Fruit fly (Drosophila melanogaster): Measurements from ENCODE around the gene COX7A.

Gene COX7A

DNA sequence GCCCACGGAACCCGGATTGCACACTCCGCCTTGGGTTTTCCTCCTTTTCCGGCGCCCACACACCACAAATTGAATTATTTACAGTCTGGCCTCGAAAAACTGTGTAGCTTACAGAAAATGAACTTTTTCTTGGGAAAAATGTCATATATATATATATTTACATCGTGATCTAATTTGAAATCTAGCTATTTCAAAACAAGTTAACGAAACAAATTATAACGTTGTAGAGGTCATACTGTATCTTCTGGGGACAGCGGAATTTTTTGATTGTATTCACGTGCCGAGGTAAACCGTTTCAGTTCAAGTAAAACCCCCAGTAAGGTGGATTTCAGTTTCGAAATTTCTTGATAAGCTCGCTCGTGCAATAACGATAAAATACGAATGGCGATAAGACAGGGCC lies 13.6 kb upstream of the COX7A start (continued):
- TF ChIP-seq CG8359 (GFP tag; optimal IDR thresholded peaks at IDR 0.05; ENCODE audit: borderline replicate concordance) (no peak), croc (GFP tag; conservative IDR thresholded peaks at IDR 0.05) (no peak), ara (GFP tag; IDR thresholded peaks at IDR 0.05) (peak; percentile 23; the same call in 1 of the 2 replicates), knrl (GFP tag; IDR thresholded peaks at IDR 0.05; ENCODE audit: partially characterized antibody) (no peak), CG4328 (GFP tag; optimal IDR thresholded peaks at IDR 0.05) (no peak), CG6854 (GFP tag; optimal IDR thresholded peaks at IDR 0.05) (no peak), Poxn (GFP tag; IDR thresholded peaks at IDR 0.05) (0 out of 2 replicates have a peak, but pooled peaks have one; percentile 14), hb (GFP tag; IDR thresholded peaks at IDR 0.05; ENCODE audit: partially characterized antibody) (no peak), insv (GFP tag; optimal IDR thresholded peaks at IDR 0.05) (no peak), tll (GFP tag; optimal IDR thresholded peaks at IDR 0.05) (no peak), CG2120 (GFP tag; optimal IDR thresholded peaks at IDR 0.05) (peak; percentile 63), CHES-1-like (GFP tag; optimal IDR thresholded peaks at IDR 0.05) (no peak), tx (GFP tag; optimal IDR thresholded peaks at IDR 0.05) (no peak), CG12391 (tag; optimal IDR thresholded peaks at IDR 0.05) (peak; percentile 39), tgo (GFP tag; IDR thresholded peaks at IDR 0.05) (peak; percentile 73; the same call in 2 of the 3 replicates), CG13775 (GFP tag; optimal IDR thresholded peaks at IDR 0.05) (no peak), zfh1 (GFP tag; IDR thresholded peaks at IDR 0.05) (no peak; the same call in 2 of the 3 replicates), CG10147 (GFP tag; optimal IDR thresholded peaks at IDR 0.05) (peak; percentile 6), CG13287 (GFP tag; IDR thresholded peaks at IDR 0.05; ENCODE audit: partially characterized antibody) (no peak), Atf6 (GFP tag; IDR thresholded peaks at IDR 0.05) (peak; percentile 19; the same call in 1 of the 2 replicates), CG9215 (GFP tag; IDR thresholded peaks at IDR 0.05) (peak; percentile 21; the same call in 1 of the 2 replicates), CG3995 (GFP tag; optimal IDR thresholded peaks at IDR 0.05) (no peak), sr (GFP tag; IDR thresholded peaks at IDR 0.05) (peak; percentile 85), Bdp1 (GFP tag; optimal IDR thresholded peaks at IDR 0.05) (no peak), HLH54F (GFP tag; optimal IDR thresholded peaks at IDR 0.05) (peak; percentile 2), btn (GFP tag; optimal IDR thresholded peaks at IDR 0.05) (no peak), sisA (GFP tag; IDR thresholded peaks at IDR 0.05) (peak; percentile 68), Dad (GFP tag; optimal IDR thresholded peaks at IDR 0.05) (no peak), crc (GFP tag; optimal IDR thresholded peaks at IDR 0.05) (no peak), sens (GFP tag) (peak; percentile 85), inv (GFP tag; IDR thresholded peaks at IDR 0.05; ENCODE audit: partially characterized antibody) (no peak), CG8924 (tag; optimal IDR thresholded peaks at IDR 0.05) (peak; percentile 14), CG1832 (GFP tag; optimal IDR thresholded peaks at IDR 0.05) (no peak), Dll (GFP tag; IDR thresholded peaks at IDR 0.05; ENCODE audit: partially characterized antibody) (no peak), amos (GFP tag; IDR thresholded peaks at IDR 0.05; ENCODE audit: partially characterized antibody) (no peak), fru (optimal IDR thresholded peaks at IDR 0.05) (no peak), Deaf1 (tag; optimal IDR thresholded peaks at IDR 0.05) (no peak), CG10321 (GFP tag; IDR thresholded peaks at IDR 0.05) (peak; percentile 25; the same call in 1 of the 2 replicates), CG32767 (GFP tag; IDR thresholded peaks at IDR 0.05) (0 out of 2 replicates have a peak, but pooled peaks have one; percentile 28), CG32532 (GFP tag; IDR thresholded peaks at IDR 0.05) (peak; percentile 73), NFAT (GFP tag; IDR thresholded peaks at IDR 0.05) (peak; percentile 53), Atf3 (GFP tag; optimal IDR thresholded peaks at IDR 0.05) (no peak), tio (GFP tag; optimal IDR thresholded peaks at IDR 0.05) (no peak), Lpt (GFP tag; optimal IDR thresholded peaks at IDR 0.05) (no peak), jumu (GFP tag; optimal IDR thresholded peaks at IDR 0.05) (no peak), CG1603 (tag; optimal IDR thresholded peaks at IDR 0.05) (peak; percentile 49), ato (GFP tag; IDR thresholded peaks at IDR 0.05; ENCODE audit: partially characterized antibody) (no peak), gfzf (GFP tag; optimal IDR thresholded peaks at IDR 0.05) (no peak), cas (GFP tag; IDR thresholded peaks at IDR 0.05) (0 out of 2 replicates have a peak, but pooled peaks have one; percentile 30), CG4820 (GFP tag; optimal IDR thresholded peaks at IDR 0.05) (peak; percentile 35), Taf1 (GFP tag; IDR thresholded peaks at IDR 0.05) (no peak)
